Worm (Caenorhabditis elegans) whole organism, L4 larva: ENCODE measurements around the gene sqv-1.
A peak's percentile ranks its signal among the peaks of the same experiment; 100 is the strongest.

Experiments used
- D1046.2 ChIP-seq: fragments of 200-800 bp; sonication (Bioruptor generic); IDR thresholded peaks from 2 replicates; pipeline ENCODE4 v1.3.6; 2022; ENCODE audit warnings: missing genetic modification characterization, missing compliant biosample characterization
- F10B5.3 ChIP-seq: sonication (generic microtip); optimal IDR thresholded peaks from 2 replicates; lab custom pipeline; 2016; ENCODE audit warnings: mild to moderate bottlenecking, missing genetic modification characterization, missing compliant biosample characterization
- F26F4.8 ChIP-seq: fragments of 200-800 bp; sonication (Bioruptor generic); conservative IDR thresholded peaks from 2 replicates; pipeline ENCODE4 v1.3.6; 2022; ENCODE audit warnings: missing genetic modification characterization, missing compliant biosample characterization
- F49E8.2 ChIP-seq: sonication (generic microtip); optimal IDR thresholded peaks from 2 replicates; lab custom pipeline; 2016; ENCODE audit warnings: missing compliant biosample characterization, mild to moderate bottlenecking, missing genetic modification characterization, borderline replicate concordance
- R02D3.7 ChIP-seq: fragments of 150-350 bp; sonication (generic microtip); optimal IDR thresholded peaks from 3 replicates; lab custom pipeline; 2014; ENCODE audit warnings: missing biosample characterization, missing genetic modification characterization
- Y48G9A.11 ChIP-seq: fragments of 200-800 bp; sonication (Bioruptor generic); IDR thresholded peaks from 2 replicates; pipeline ENCODE4 v1.3.6; 2022; ENCODE audit warnings: missing genetic modification reagents, missing genetic modification characterization, missing compliant biosample characterization
- ceh-28 ChIP-seq: fragments of 150-350 bp; optimal IDR thresholded peaks from 2 replicates; lab custom pipeline; 2014; ENCODE audit warnings: missing biosample characterization, missing genetic modification reagents, missing genetic modification characterization
- ceh-32 ChIP-seq: sonication (generic microtip); optimal IDR thresholded peaks from 2 replicates; lab custom pipeline; 2016; ENCODE audit warnings: mild to moderate bottlenecking, missing genetic modification characterization, missing compliant biosample characterization; ENCODE audit not compliant: poor library complexity
- ceh-44 ChIP-seq: fragments of 200-800 bp; sonication (Bioruptor generic); IDR thresholded peaks from 2 replicates; pipeline ENCODE4 v1.3.6; 2022; ENCODE audit warnings: missing genetic modification reagents, missing genetic modification characterization, missing compliant biosample characterization
- ceh-82 ChIP-seq: sonication (generic microtip); optimal IDR thresholded peaks from 2 replicates; lab custom pipeline; 2017; ENCODE audit warnings: missing biosample characterization, missing genetic modification characterization
- ces-1 ChIP-seq: fragments of 150-350 bp; sonication (generic microtip); optimal IDR thresholded peaks from 4 replicates; lab custom pipeline; 2014; ENCODE audit warnings: missing biosample characterization, missing genetic modification reagents, missing genetic modification characterization
- daf-12 ChIP-seq: fragments of 150-350 bp; optimal IDR thresholded peaks from 2 replicates; lab custom pipeline; 2014; ENCODE audit warnings: missing biosample characterization, missing genetic modification reagents, missing genetic modification characterization
- daf-16 ChIP-seq, 3 experiments: sonication (generic microtip); optimal IDR thresholded peaks; 2 replicates each; lab custom pipeline; 2016 to 2017; ENCODE audit warnings: missing genetic modification characterization in 3 of 3, missing genetic modification reagents in 3 of 3, mild to moderate bottlenecking in 2 of 3, missing compliant biosample characterization in 2 of 3, missing biosample characterization in 1 of 3, moderate library complexity in 1 of 3
- daf-19 ChIP-seq: fragments of 200-800 bp; sonication (Bioruptor generic); conservative IDR thresholded peaks from 2 replicates; pipeline ENCODE4 v1.3.6; 2022; ENCODE audit warnings: missing genetic modification characterization, missing compliant biosample characterization
- daf-8 ChIP-seq: fragments of 200-800 bp; sonication (Bioruptor generic); IDR thresholded peaks from 2 replicates; pipeline ENCODE4 v1.3.6; 2022; ENCODE audit warnings: missing genetic modification characterization, missing compliant biosample characterization
- egl-43 ChIP-seq: fragments of 200-800 bp; sonication (Bioruptor generic); IDR thresholded peaks from 2 replicates; pipeline ENCODE4 v1.3.6; 2022; ENCODE audit warnings: missing genetic modification reagents, missing genetic modification characterization, missing compliant biosample characterization
- fkh-10 ChIP-seq: fragments of 150-350 bp; optimal IDR thresholded peaks from 2 replicates; lab custom pipeline; 2014; ENCODE audit warnings: missing biosample characterization, missing genetic modification reagents, missing genetic modification characterization
- hif-1 ChIP-seq, 2 experiments: sonication (generic microtip); optimal IDR thresholded peaks; 2 replicates each; lab custom pipeline; 2016 to 2017; ENCODE audit warnings: missing compliant biosample characterization in 2 of 2, missing genetic modification characterization in 2 of 2, missing genetic modification reagents in 2 of 2, missing genotype in 2 of 2, mild to moderate bottlenecking in 1 of 2
- hlh-11 ChIP-seq: fragments of 200-800 bp; sonication (Bioruptor generic); optimal IDR thresholded peaks from 2 replicates; lab custom pipeline; 2018; ENCODE audit warnings: mild to moderate bottlenecking, missing genetic modification characterization, missing compliant biosample characterization
- hlh-30 ChIP-seq: sonication (generic microtip); optimal IDR thresholded peaks from 2 replicates; lab custom pipeline; 2017; ENCODE audit warnings: antibody characterized with exemption, mild to moderate bottlenecking, missing genetic modification characterization, missing compliant biosample characterization; ENCODE audit not compliant: insufficient read depth
- hmg-1.1 ChIP-seq: fragments of 200-800 bp; sonication (Bioruptor generic); IDR thresholded peaks from 2 replicates; pipeline ENCODE4 v1.3.6; 2022; ENCODE audit warnings: missing genetic modification reagents, missing genetic modification characterization, missing compliant biosample characterization
- lim-7 ChIP-seq: fragments of 200-800 bp; sonication (Bioruptor generic); IDR thresholded peaks from 2 replicates; pipeline ENCODE4 v1.3.6; 2022; ENCODE audit warnings: missing genetic modification characterization, missing compliant biosample characterization
- lin-1 ChIP-seq: fragments of 200-800 bp; sonication (Bioruptor generic); IDR thresholded peaks from 2 replicates; pipeline ENCODE4 v1.3.6; 2022; ENCODE audit warnings: missing genetic modification reagents, missing genetic modification characterization, missing compliant biosample characterization
- lin-13 ChIP-seq: fragments of 150-350 bp; optimal IDR thresholded peaks from 2 replicates; lab custom pipeline; 2014; ENCODE audit warnings: missing biosample characterization, missing genetic modification reagents, missing genetic modification characterization
- lin-39 ChIP-seq: fragments of 150-350 bp; optimal IDR thresholded peaks from 2 replicates; lab custom pipeline; 2014; ENCODE audit warnings: missing biosample characterization, missing genetic modification reagents, missing genetic modification characterization
- lsy-2 ChIP-seq, 2 experiments: fragments of 150-350 bp in 1 of 2; sonication (generic microtip) in 1 of 2; optimal IDR thresholded peaks; 2 replicates each; lab custom pipeline; 2014 to 2017; ENCODE audit warnings: missing biosample characterization in 2 of 2, missing genetic modification characterization in 2 of 2
- madf-9 ChIP-seq: fragments of 200-800 bp; sonication (Bioruptor generic); conservative IDR thresholded peaks from 2 replicates; pipeline ENCODE4 v1.3.6; 2022; ENCODE audit warnings: missing genetic modification reagents, missing genetic modification characterization, missing compliant biosample characterization
- mep-1 ChIP-seq: fragments of 150-350 bp; sonication (generic microtip); optimal IDR thresholded peaks from 3 replicates; lab custom pipeline; 2014; ENCODE audit warnings: missing biosample characterization, missing genetic modification characterization
- mxl-2 ChIP-seq: fragments of 200-800 bp; sonication (Bioruptor generic); conservative IDR thresholded peaks from 2 replicates; pipeline ENCODE4 v1.3.6; 2022; ENCODE audit warnings: missing genetic modification reagents, missing genetic modification characterization, missing compliant biosample characterization
- mxl-3 ChIP-seq: fragments of 200-800 bp; sonication (Bioruptor generic); optimal IDR thresholded peaks from 2 replicates; lab custom pipeline; 2018; ENCODE audit warnings: mild to moderate bottlenecking, missing genetic modification characterization, missing compliant biosample characterization
- nhr-111 ChIP-seq: fragments of 200-800 bp; sonication (Bioruptor generic); optimal IDR thresholded peaks from 2 replicates; lab custom pipeline; 2018; ENCODE audit warnings: mild to moderate bottlenecking, missing genetic modification characterization, missing compliant biosample characterization
- nhr-237 ChIP-seq: sonication (generic microtip); optimal IDR thresholded peaks from 2 replicates; lab custom pipeline; 2017; ENCODE audit warnings: missing biosample characterization, missing genetic modification characterization
- nhr-25 ChIP-seq: sonication (generic microtip); optimal IDR thresholded peaks from 2 replicates; lab custom pipeline; 2017; ENCODE audit warnings: missing genetic modification characterization, mild to moderate bottlenecking, missing compliant biosample characterization, antibody characterized with exemption, moderate library complexity, borderline replicate concordance; ENCODE audit not compliant: insufficient read depth
- nhr-28 ChIP-seq: fragments of 150-350 bp; optimal IDR thresholded peaks from 2 replicates; lab custom pipeline; 2014; ENCODE audit warnings: missing biosample characterization, missing genetic modification characterization
- nhr-41 ChIP-seq: fragments of 200-800 bp; sonication (Bioruptor generic); IDR thresholded peaks from 2 replicates; pipeline ENCODE4 v1.3.6; 2022; ENCODE audit warnings: missing genetic modification reagents, missing genetic modification characterization, missing compliant biosample characterization
- nhr-42 ChIP-seq: fragments of 200-800 bp; sonication (Bioruptor generic); IDR thresholded peaks from 2 replicates; pipeline ENCODE4 v1.3.6; 2022; ENCODE audit warnings: missing genetic modification characterization, missing compliant biosample characterization
- nhr-76 ChIP-seq: fragments of 150-350 bp; optimal IDR thresholded peaks from 2 replicates; lab custom pipeline; 2014; ENCODE audit warnings: missing biosample characterization, missing genetic modification characterization
- saeg-2 ChIP-seq: fragments of 200-800 bp; sonication (Bioruptor generic); IDR thresholded peaks from 2 replicates; pipeline ENCODE4 v1.3.6; 2022; ENCODE audit warnings: missing genetic modification reagents, missing genetic modification characterization, missing compliant biosample characterization
- sdz-12 ChIP-seq: fragments of 200-800 bp; sonication (Bioruptor generic); optimal IDR thresholded peaks from 2 replicates; lab custom pipeline; 2018; ENCODE audit warnings: mild to moderate bottlenecking, missing genetic modification characterization, missing compliant biosample characterization
- skn-1 ChIP-seq: fragments of 150-350 bp; optimal IDR thresholded peaks from 2 replicates; lab custom pipeline; 2014; ENCODE audit warnings: missing biosample characterization, missing genetic modification characterization
- snpc-1.2 ChIP-seq: fragments of 200-800 bp; sonication (Bioruptor generic); IDR thresholded peaks from 2 replicates; pipeline ENCODE4 v1.3.6; 2022; ENCODE audit warnings: missing genetic modification reagents, missing genetic modification characterization, missing compliant biosample characterization
- snpc-4 ChIP-seq: fragments of 150-350 bp; optimal IDR thresholded peaks from 2 replicates; lab custom pipeline; 2014; ENCODE audit warnings: missing biosample characterization, missing genetic modification characterization
- spr-1 ChIP-seq: sonication (generic microtip); optimal IDR thresholded peaks from 2 replicates; lab custom pipeline; 2016; ENCODE audit warnings: mild to moderate bottlenecking, missing genetic modification characterization, missing compliant biosample characterization
- tra-1 ChIP-seq: fragments of 200-800 bp; sonication (Bioruptor generic); IDR thresholded peaks from 2 replicates; pipeline ENCODE4 v1.3.6; 2022; ENCODE audit warnings: missing genetic modification reagents, missing genetic modification characterization, missing compliant biosample characterization
- unc-130 ChIP-seq: sonication (generic microtip); optimal IDR thresholded peaks from 2 replicates; lab custom pipeline; 2016; ENCODE audit warnings: missing genetic modification reagents, missing genetic modification characterization, missing compliant biosample characterization
- unc-62 ChIP-seq, 3 experiments: fragments of 150-350 bp in 1 of 3; sonication (generic microtip); optimal IDR thresholded peaks in 2 of 3; peaks in 1 of 3; 1 replicate in 1 of 3; 2 replicates in 2 of 3; lab custom pipeline; 2014 to 2017; ENCODE audit warnings: missing biosample characterization in 3 of 3, missing genetic modification characterization in 3 of 3, missing genetic modification reagents in 3 of 3, missing genotype in 1 of 3
- vab-7 ChIP-seq: fragments of 200-800 bp; sonication (Bioruptor generic); IDR thresholded peaks from 2 replicates; pipeline ENCODE4 v1.3.6; 2022; ENCODE audit warnings: missing genetic modification reagents, missing genetic modification characterization, missing compliant biosample characterization
- zip-2 ChIP-seq: fragments of 150-350 bp; optimal IDR thresholded peaks from 2 replicates; lab custom pipeline; 2014; ENCODE audit warnings: missing biosample characterization, missing genetic modification characterization
- ztf-7 ChIP-seq: fragments of 150-350 bp; optimal IDR thresholded peaks from 2 replicates; lab custom pipeline; 2014; ENCODE audit warnings: missing biosample characterization, missing genetic modification characterization

sqv-1 gene

ce11 chrIV:8375381-8375780 lies 14.5 kb downstream of the sqv-1 start (continued):
- no peak for TF ChIP-seq saeg-2 (GFP tag; lab: Robert Waterston, UW)
- no peak for TF ChIP-seq nhr-237 (tag; lab: Kevin White, UChicago)
- TF ChIP-seq D1046.2 (GFP tag; lab: Robert Waterston, UW): peak; percentile 61; the same call in 1 of the 2 replicates
- peak; percentile 32 for TF ChIP-seq spr-1
- TF ChIP-seq snpc-1.2 (GFP tag; lab: Robert Waterston, UW): peak; percentile 85
- peak; percentile 65 for TF ChIP-seq nhr-28 (tag; lab: Kevin White, UChicago)
- no peak for TF ChIP-seq mxl-2 (GFP tag; lab: Robert Waterston, UW)
- peak; percentile 42 to 88 for TF ChIP-seq daf-16 (GFP tag; optimal IDR thresholded peaks at IDR 0.05; lab: Kevin White, UChicago)
- TF ChIP-seq daf-16 (tag; optimal IDR thresholded peaks at IDR 0.05; lab: Kevin White, UChicago): peak; percentile 85
- TF ChIP-seq unc-62 (GFP tag; optimal IDR thresholded peaks at IDR 0.05 in 1 of 2; lab: Kevin White, UChicago): no peak
- no peak for TF ChIP-seq unc-62 (tag; optimal IDR thresholded peaks at IDR 0.05; lab: Kevin White, UChicago)
- peak; percentile 68 for TF ChIP-seq Y48G9A.11 (GFP tag; lab: Robert Waterston, UW)
- 0 out of 2 replicates have a peak, but pooled peaks have one; percentile 47 for TF ChIP-seq ceh-44 (GFP tag; lab: Robert Waterston, UW)
- TF ChIP-seq lin-1 (GFP tag; lab: Robert Waterston, UW): 0 out of 2 replicates have a peak, but pooled peaks have one; percentile 49
- TF ChIP-seq hmg-1.1 (GFP tag; lab: Robert Waterston, UW): peak; percentile 88
- TF ChIP-seq sdz-12 (GFP tag; lab: Kevin White, UChicago): no peak
- TF ChIP-seq hlh-30 (tag; lab: Kevin White, UChicago): peak; percentile 64
- peak in 1 of 2 experiments; percentile 4 for TF ChIP-seq lsy-2 (tag; optimal IDR thresholded peaks at IDR 0.05; lab: Kevin White, UChicago)
- peak; percentile 53 for TF ChIP-seq F49E8.2
- no peak for TF ChIP-seq snpc-4
- no peak for TF ChIP-seq ces-1 (GFP tag; lab: Kevin White, UChicago)
- TF ChIP-seq lim-7 (GFP tag; lab: Robert Waterston, UW): peak; percentile 76
- TF ChIP-seq lin-13 (GFP tag; lab: Kevin White, UChicago): peak; percentile 71
- TF ChIP-seq lin-39 (tag; lab: Kevin White, UChicago): no peak
- TF ChIP-seq ztf-7 (tag; lab: Kevin White, UChicago): peak; percentile 57
- TF ChIP-seq skn-1: no peak
- TF ChIP-seq F26F4.8 (GFP tag; lab: Robert Waterston, UW): peak; percentile 60; the same call in 1 of the 2 replicates
- no peak for TF ChIP-seq daf-8 (GFP tag; lab: Robert Waterston, UW)
- TF ChIP-seq unc-130: peak; percentile 71
- TF ChIP-seq nhr-76 (tag; lab: Kevin White, UChicago): no peak
- no peak for TF ChIP-seq ceh-32 (tag; lab: Kevin White, UChicago)
- peak; percentile 88 for TF ChIP-seq daf-19 (GFP tag; lab: Robert Waterston, UW)
- no peak for TF ChIP-seq ceh-28 (tag; lab: Kevin White, UChicago)
- peak; percentile 77 for TF ChIP-seq R02D3.7 (tag; lab: Kevin White, UChicago)
- no peak for TF ChIP-seq F10B5.3 (tag; lab: Kevin White, UChicago)
- peak; percentile 84 for TF ChIP-seq egl-43 (GFP tag; lab: Robert Waterston, UW)
- TF ChIP-seq mep-1: peak; percentile 87
- peak; percentile 67 for TF ChIP-seq hlh-11 (tag; lab: Kevin White, UChicago)
- no peak for TF ChIP-seq ceh-82
- TF ChIP-seq mxl-3 (GFP tag; lab: Kevin White, UChicago): peak; percentile 45
- TF ChIP-seq fkh-10: no peak
- peak; percentile 13 for TF ChIP-seq zip-2
- peak; percentile 76 for TF ChIP-seq nhr-42 (GFP tag; lab: Robert Waterston, UW)
- TF ChIP-seq hif-1 (tag; optimal IDR thresholded peaks at IDR 0.05; lab: Kevin White, UChicago): peak in 1 of 2 experiments; percentile 62
- no peak for TF ChIP-seq nhr-25
- no peak for TF ChIP-seq daf-12 (tag; lab: Kevin White, UChicago)
- 0 out of 2 replicates have a peak, but pooled peaks have one; percentile 53 for TF ChIP-seq madf-9
- TF ChIP-seq vab-7 (GFP tag; lab: Robert Waterston, UW): peak; percentile 74
- TF ChIP-seq nhr-111 (GFP tag; lab: Kevin White, UChicago): no peak
- peak; percentile 57; the same call in 1 of the 2 replicates for TF ChIP-seq tra-1 (GFP tag; lab: Robert Waterston, UW)
- TF ChIP-seq nhr-41 (GFP tag; lab: Robert Waterston, UW): peak; percentile 21; the same call in 1 of the 2 replicates
